Fruit fly (Drosophila melanogaster) whole organism, embryonic: ENCODE data around the gene Pig1.

Experiments used
- Aef1 ChIP-seq: fragments of 200-800 bp; sonication (Bioruptor generic); IDR thresholded peaks from 3 replicates; pipeline ENCODE4 v1.3.6; 2022; ENCODE audit warnings: missing biosample characterization, missing genetic modification characterization
- CG10366 ChIP-seq: fragments of 200-800 bp; sonication (Bioruptor generic); IDR thresholded peaks from 2 replicates; pipeline ENCODE4 v1.3.6; 2022; ENCODE audit warnings: missing biosample characterization, missing genetic modification characterization
- CG11456 ChIP-seq: fragments of 200-800 bp; sonication (Bioruptor generic); IDR thresholded peaks from 3 replicates; pipeline ENCODE4 v1.3.6; 2022; ENCODE audit warnings: missing biosample characterization, missing genetic modification characterization
- CG12071 ChIP-seq: fragments of 200-800 bp; sonication (Bioruptor generic); optimal IDR thresholded peaks from 3 replicates; lab custom pipeline; 2018; ENCODE audit warnings: missing biosample characterization, mild to moderate bottlenecking, missing genetic modification characterization
- CG17802 ChIP-seq: fragments of 200-800 bp; sonication (Bioruptor generic); optimal IDR thresholded peaks from 2 replicates; lab custom pipeline; 2018; ENCODE audit warnings: missing biosample characterization, mild to moderate bottlenecking, missing genetic modification characterization, moderate library complexity
- CG18599 ChIP-seq: fragments of 200-800 bp; sonication (Bioruptor generic); optimal IDR thresholded peaks from 3 replicates; lab custom pipeline; 2017; ENCODE audit warnings: missing biosample characterization, missing genetic modification characterization, mild to moderate bottlenecking, moderate library complexity, missing genetic modification reagents
- CG3281 ChIP-seq: fragments of 200-800 bp; sonication (Bioruptor generic); optimal IDR thresholded peaks from 3 replicates; lab custom pipeline; 2017; ENCODE audit warnings: missing biosample characterization, mild to moderate bottlenecking, missing genetic modification characterization
- CG8944 ChIP-seq: fragments of 200-800 bp; sonication (Bioruptor generic); optimal IDR thresholded peaks from 3 replicates; lab custom pipeline; 2016; ENCODE audit warnings: missing biosample characterization, missing genetic modification characterization
- HLH3B ChIP-seq: fragments of 200-800 bp; sonication (Bioruptor generic); IDR thresholded peaks from 2 replicates; pipeline ENCODE4 v1.3.6; 2022; ENCODE audit warnings: missing biosample characterization, missing genetic modification characterization
- Tbp ChIP-seq: fragments of >200 bp; optimal IDR thresholded peaks from 2 replicates; lab custom pipeline; 2018; ENCODE audit warnings: missing biosample characterization, missing genetic modification characterization
- amos ChIP-seq: fragments of 200-800 bp; sonication (Bioruptor generic); IDR thresholded peaks from 2 replicates; pipeline ENCODE4 v1.3.6; 2022; ENCODE audit warnings: missing biosample characterization, missing genetic modification characterization; ENCODE audit not compliant: partially characterized antibody
- ap ChIP-seq: fragments of 200-800 bp; sonication (Bioruptor generic); IDR thresholded peaks from 2 replicates; pipeline ENCODE4 v1.3.6; 2022; ENCODE audit warnings: missing biosample characterization, missing genetic modification characterization
- bsh ChIP-seq, 2 experiments: fragments of 200-800 bp; sonication (Bioruptor generic); optimal IDR thresholded peaks; 2 replicates each; lab custom pipeline; 2017 to 2018; ENCODE audit warnings: mild to moderate bottlenecking in 2 of 2, missing biosample characterization in 2 of 2, missing genetic modification characterization in 2 of 2, moderate library complexity in 1 of 2
- otp ChIP-seq: fragments of 200-800 bp; sonication (Bioruptor generic); IDR thresholded peaks from 3 replicates; pipeline ENCODE4, ENCODE4 v1.3.6; 2022; ENCODE audit warnings: missing biosample characterization, missing genetic modification characterization

- no peak for TF ChIP-seq CG3281
- TF ChIP-seq Tbp = no peak
- TF ChIP-seq CG18599 (GFP tag; lab: Kevin White, UChicago) = no peak
- TF ChIP-seq CG12071 (GFP tag; lab: Kevin White, UChicago) = no peak
- TF ChIP-seq Aef1 (GFP tag; lab: Robert Waterston, UW) = no peak
- TF ChIP-seq HLH3B (GFP tag; lab: Robert Waterston, UW) = no peak
- TF ChIP-seq CG11456 (GFP tag; lab: Robert Waterston, UW) = no peak
- no peak for TF ChIP-seq bsh (GFP tag; optimal IDR thresholded peaks at IDR 0.05; lab: Kevin White, UChicago)
- no peak for TF ChIP-seq otp (GFP tag; lab: Robert Waterston, UW)
- TF ChIP-seq ap (GFP tag; lab: Robert Waterston, UW) = no peak
- no peak for TF ChIP-seq CG10366
- TF ChIP-seq amos = no peak
- no peak for TF ChIP-seq CG8944 (GFP tag; lab: Kevin White, UChicago)
- TF ChIP-seq CG17802 (tag; lab: Kevin White, UChicago) = no peak
Measured at dm6 chrX:3249189-3249588, at the start of gene Pig1.
